Fruit fly (Drosophila melanogaster) whole organism, embryonic: ENCODE measurements around the gene flr.

Experiments used
- Aef1 ChIP-seq: fragments of 200-800 bp; sonication (Bioruptor generic); IDR thresholded peaks from 3 replicates; pipeline ENCODE4 v1.3.6; 2022; ENCODE audit warnings: missing biosample characterization, missing genetic modification characterization
- CG11504 ChIP-seq: fragments of 200-800 bp; sonication (Bioruptor generic); optimal IDR thresholded peaks from 3 replicates; lab custom pipeline; 2019; ENCODE audit warnings: missing biosample characterization, mild to moderate bottlenecking, missing genetic modification characterization, moderate library complexity
- CG11696 ChIP-seq: fragments of 200-800 bp; sonication (Bioruptor generic); IDR thresholded peaks from 2 replicates; pipeline ENCODE4 v1.3.6; 2022; ENCODE audit warnings: missing biosample characterization, missing genetic modification characterization
- CG15073 ChIP-seq: fragments of 200-800 bp; sonication (Bioruptor generic); optimal IDR thresholded peaks from 2 replicates; lab custom pipeline; 2016; ENCODE audit warnings: missing biosample characterization, missing genetic modification characterization
- CG15269 ChIP-seq: fragments of 200-800 bp; sonication (Bioruptor generic); optimal IDR thresholded peaks from 2 replicates; lab custom pipeline; 2018; ENCODE audit warnings: missing biosample characterization, mild to moderate bottlenecking, missing genetic modification characterization, moderate library complexity
- CG18599 ChIP-seq: fragments of 200-800 bp; sonication (Bioruptor generic); optimal IDR thresholded peaks from 3 replicates; lab custom pipeline; 2017; ENCODE audit warnings: missing biosample characterization, missing genetic modification characterization, mild to moderate bottlenecking, moderate library complexity, missing genetic modification reagents
- CG2678 ChIP-seq: fragments of 200-800 bp; sonication (Bioruptor generic); optimal IDR thresholded peaks from 3 replicates; lab custom pipeline; 2019; ENCODE audit warnings: missing biosample characterization, mild to moderate bottlenecking, missing genetic modification characterization, moderate library complexity
- CG3847 ChIP-seq: fragments of 200-800 bp; sonication (Bioruptor generic); IDR thresholded peaks from 2 replicates; pipeline ENCODE4 v1.3.6; 2022; ENCODE audit warnings: missing biosample characterization, missing genetic modification characterization
- CG3995 ChIP-seq: fragments of 200-800 bp; sonication (Bioruptor generic); optimal IDR thresholded peaks from 3 replicates; lab custom pipeline; 2016; ENCODE audit warnings: missing biosample characterization, missing genetic modification characterization
- CG4424 ChIP-seq: fragments of 200-800 bp; sonication (Bioruptor generic); optimal IDR thresholded peaks from 3 replicates; lab custom pipeline; 2016; ENCODE audit warnings: missing biosample characterization, missing genetic modification characterization
- CG5180 ChIP-seq: fragments of 200-800 bp; sonication (Bioruptor generic); optimal IDR thresholded peaks from 3 replicates; lab custom pipeline; 2017; ENCODE audit warnings: missing biosample characterization, missing genetic modification characterization, mild to moderate bottlenecking, moderate library complexity, missing genetic modification reagents
- CG7839 ChIP-seq: fragments of 200-800 bp; sonication (Bioruptor generic); optimal IDR thresholded peaks from 3 replicates; lab custom pipeline; 2018; ENCODE audit warnings: missing biosample characterization, mild to moderate bottlenecking, missing genetic modification characterization, moderate library complexity
- CG7987 ChIP-seq: fragments of 200-800 bp; sonication (Bioruptor generic); optimal IDR thresholded peaks from 2 replicates; lab custom pipeline; 2018; ENCODE audit warnings: missing biosample characterization, mild to moderate bottlenecking, missing genetic modification characterization, moderate library complexity
- CoRest ChIP-seq: fragments of 200-800 bp; sonication (Bioruptor generic); optimal IDR thresholded peaks from 3 replicates; lab custom pipeline; 2018; ENCODE audit warnings: missing biosample characterization, mild to moderate bottlenecking, missing genetic modification characterization, moderate library complexity
- D19A ChIP-seq: fragments of 200-800 bp; optimal IDR thresholded peaks from 3 replicates; lab custom pipeline; 2019; ENCODE audit warnings: missing biosample characterization, mild to moderate bottlenecking, missing genetic modification characterization, moderate library complexity
- Hr51 ChIP-seq, 2 experiments: fragments of 200-800 bp; sonication (Bioruptor generic); optimal IDR thresholded peaks; 2 replicates in 1 of 2; 3 replicates in 1 of 2; lab custom pipeline; 2016 to 2018; ENCODE audit warnings: missing biosample characterization in 2 of 2, missing genetic modification characterization in 2 of 2, mild to moderate bottlenecking in 1 of 2, moderate library complexity in 1 of 2
- Hsf ChIP-seq: fragments of 200-800 bp; sonication (Bioruptor generic); optimal IDR thresholded peaks from 3 replicates; lab custom pipeline; 2016; ENCODE audit warnings: missing biosample characterization, missing genetic modification characterization
- Med ChIP-seq: fragments of 200-800 bp; sonication (Bioruptor generic); peaks from one replicate; lab custom pipeline; 2016; ENCODE audit warnings: missing biosample characterization, missing genetic modification characterization, mild to moderate bottlenecking, inconsistent platforms, moderate library complexity
- Oli ChIP-seq: fragments of 200-800 bp; sonication (Bioruptor generic); optimal IDR thresholded peaks from 2 replicates; lab custom pipeline; 2018; ENCODE audit warnings: missing biosample characterization, mild to moderate bottlenecking, missing genetic modification characterization, moderate library complexity
- Pdp1 ChIP-seq, 2 experiments: fragments of 200-800 bp; sonication (Bioruptor generic); optimal IDR thresholded peaks; 3 replicates each; lab custom pipeline; 2016; ENCODE audit warnings: missing biosample characterization in 2 of 2, missing genetic modification characterization in 2 of 2, mild to moderate bottlenecking in 1 of 2, moderate library complexity in 1 of 2
- Sox102F ChIP-seq: fragments of 200-800 bp; sonication (Bioruptor generic); optimal IDR thresholded peaks from 2 replicates; lab custom pipeline; 2018; ENCODE audit warnings: missing biosample characterization, mild to moderate bottlenecking, missing genetic modification characterization, moderate library complexity
- Xbp1 ChIP-seq: fragments of 200-800 bp; sonication (Bioruptor generic); optimal IDR thresholded peaks from 3 replicates; lab custom pipeline; 2016; ENCODE audit warnings: missing biosample characterization, mild to moderate bottlenecking, missing genetic modification characterization
- amos ChIP-seq: fragments of 200-800 bp; sonication (Bioruptor generic); IDR thresholded peaks from 2 replicates; pipeline ENCODE4 v1.3.6; 2022; ENCODE audit warnings: missing biosample characterization, missing genetic modification characterization; ENCODE audit not compliant: partially characterized antibody
- ase ChIP-seq: fragments of 200-800 bp; sonication (Bioruptor generic); IDR thresholded peaks from 3 replicates; pipeline ENCODE4 v1.3.6; 2022; ENCODE audit warnings: missing biosample characterization, missing genetic modification characterization
- ato ChIP-seq: fragments of 200-800 bp; sonication (Bioruptor generic); IDR thresholded peaks from 2 replicates; pipeline ENCODE4 v1.3.6; 2022; ENCODE audit warnings: missing biosample characterization, missing genetic modification characterization; ENCODE audit not compliant: partially characterized antibody
- bab2 ChIP-seq: fragments of 200-800 bp; sonication (Bioruptor generic); optimal IDR thresholded peaks from 2 replicates; lab custom pipeline; 2016; ENCODE audit warnings: missing biosample characterization, missing genetic modification characterization
- crol ChIP-seq: fragments of 200-800 bp; sonication (Bioruptor generic); IDR thresholded peaks from 2 replicates; pipeline ENCODE4 v1.3.6; 2022; ENCODE audit warnings: missing biosample characterization, missing genetic modification characterization
- dmrt99B ChIP-seq: fragments of 200-800 bp; sonication (Bioruptor generic); optimal IDR thresholded peaks from 2 replicates; lab custom pipeline; 2018; ENCODE audit warnings: missing biosample characterization, mild to moderate bottlenecking, missing genetic modification characterization, moderate library complexity
- gce ChIP-seq: fragments of 200-800 bp; sonication (Bioruptor generic); IDR thresholded peaks from 3 replicates; pipeline ENCODE4 v1.3.6; 2022; ENCODE audit warnings: missing biosample characterization, missing genetic modification characterization
- grau ChIP-seq: fragments of 200-800 bp; optimal IDR thresholded peaks from 3 replicates; lab custom pipeline; 2019; ENCODE audit warnings: missing biosample characterization, mild to moderate bottlenecking, missing genetic modification characterization, moderate library complexity
- hkb ChIP-seq, 2 experiments: fragments of 200-800 bp in 1 of 2; fragments of >200 bp in 1 of 2; sonication (Bioruptor generic) in 1 of 2; IDR thresholded peaks in 1 of 2; optimal IDR thresholded peaks in 1 of 2; 2 replicates each; pipeline versions ENCODE4 v1.3.6 to Lab custom; 2017 to 2022; ENCODE audit warnings: missing biosample characterization in 1 of 2, missing genetic modification characterization in 1 of 2
- insv ChIP-seq, 2 experiments: fragments of 200-800 bp; sonication (Bioruptor generic); optimal IDR thresholded peaks; 3 replicates each; lab custom pipeline; 2016 to 2018; ENCODE audit warnings: missing biosample characterization in 2 of 2, missing genetic modification characterization in 2 of 2
- row ChIP-seq: fragments of 200-800 bp; sonication (Bioruptor generic); IDR thresholded peaks from 3 replicates; pipeline ENCODE4 v1.3.6; 2022; ENCODE audit warnings: missing biosample characterization, missing genetic modification characterization
- slou ChIP-seq: fragments of 200-800 bp; sonication (Bioruptor generic); optimal IDR thresholded peaks from 3 replicates; lab custom pipeline; 2016; ENCODE audit warnings: missing biosample characterization, missing genetic modification characterization
- tup ChIP-seq: fragments of 200-800 bp; sonication (Bioruptor generic); optimal IDR thresholded peaks from 2 replicates; lab custom pipeline; 2016; ENCODE audit warnings: missing biosample characterization, mild to moderate bottlenecking, missing genetic modification characterization, moderate library complexity
- zen2 ChIP-seq: fragments of 200-800 bp; sonication (Bioruptor generic); IDR thresholded peaks from 3 replicates; pipeline ENCODE4 v1.3.6; 2022; ENCODE audit warnings: missing biosample characterization, missing genetic modification characterization; ENCODE audit not compliant: partially characterized antibody
- zfh1 ChIP-seq: fragments of 200-800 bp; sonication (Bioruptor generic); IDR thresholded peaks from 3 replicates; pipeline ENCODE4 v1.3.6; 2022; ENCODE audit warnings: missing biosample characterization, missing genetic modification characterization

Gene flr

DNA sequence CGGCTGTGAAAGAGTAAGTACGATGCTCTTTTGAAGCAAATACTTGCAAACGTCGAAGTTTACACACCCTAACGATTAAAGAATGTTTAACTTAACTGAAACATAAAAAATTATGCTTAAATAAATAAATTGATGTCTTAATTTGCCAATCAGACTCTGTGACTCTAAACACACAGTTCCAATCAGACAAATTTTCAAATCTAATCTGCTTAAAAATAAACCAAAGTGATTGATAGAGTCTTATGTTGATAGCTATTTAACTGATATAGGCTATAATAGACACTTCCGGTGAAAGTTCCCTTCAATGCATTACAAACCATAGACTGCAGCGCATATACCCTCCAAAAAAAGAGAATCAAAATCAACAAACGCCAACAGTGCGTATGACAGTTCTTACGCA is 38.9 kb downstream of the flr start:
- TF ChIP-seq CG3847 (GFP tag; lab: Robert Waterston, UW), result no peak
- peak; percentile 24; the same call in 1 of the 3 replicates for TF ChIP-seq row (GFP tag; lab: Robert Waterston, UW)
- TF ChIP-seq CG2678 (tag; lab: Kevin White, UChicago), result peak; percentile 38
- peak; percentile 0 for TF ChIP-seq CG4424 (GFP tag; lab: Kevin White, UChicago)
- TF ChIP-seq CG5180 (GFP tag; lab: Kevin White, UChicago), result no peak
- TF ChIP-seq Hsf, result peak; percentile 10
- no peak for TF ChIP-seq slou (GFP tag; lab: Kevin White, UChicago)
- TF ChIP-seq Sox102F (GFP tag; lab: Kevin White, UChicago), result peak; percentile 34
- TF ChIP-seq Xbp1 (GFP tag; lab: Kevin White, UChicago), result peak; percentile 1
- TF ChIP-seq CG7839, result peak; percentile 33
- peak; percentile 6 for TF ChIP-seq CoRest
- no peak for TF ChIP-seq hkb (optimal IDR thresholded peaks at IDR 0.05; lab: Kevin White, UChicago)
- TF ChIP-seq hkb (GFP tag; IDR thresholded peaks at IDR 0.05; lab: Robert Waterston, UW), result 0 out of 2 replicates have a peak, but pooled peaks have one; percentile 20
- TF ChIP-seq dmrt99B (tag; lab: Kevin White, UChicago), result peak; percentile 42
- peak; percentile 31 for TF ChIP-seq CG15269 (tag; lab: Kevin White, UChicago)
- TF ChIP-seq insv (GFP tag; optimal IDR thresholded peaks at IDR 0.05; lab: Kevin White, UChicago), result peak; percentile 4 to 90
- peak; percentile 22 for TF ChIP-seq Oli (tag; lab: Kevin White, UChicago)
- TF ChIP-seq Pdp1 (GFP tag; optimal IDR thresholded peaks at IDR 0.05; lab: Kevin White, UChicago), result peak in 1 of 2 experiments; percentile 81
- peak; percentile 45 for TF ChIP-seq CG11504 (tag; lab: Kevin White, UChicago)
- no peak for TF ChIP-seq bab2 (GFP tag; lab: Kevin White, UChicago)
- no peak for TF ChIP-seq CG7987
- peak; percentile 15 for TF ChIP-seq CG18599 (GFP tag; lab: Kevin White, UChicago)
- TF ChIP-seq Hr51 (GFP tag; optimal IDR thresholded peaks at IDR 0.05; lab: Kevin White, UChicago), result peak in 1 of 2 experiments; percentile 33
- peak; percentile 70 for TF ChIP-seq Med (GFP tag; lab: Kevin White, UChicago)
- peak; percentile 81 for TF ChIP-seq D19A
- TF ChIP-seq grau, result peak; percentile 5

DNA sequence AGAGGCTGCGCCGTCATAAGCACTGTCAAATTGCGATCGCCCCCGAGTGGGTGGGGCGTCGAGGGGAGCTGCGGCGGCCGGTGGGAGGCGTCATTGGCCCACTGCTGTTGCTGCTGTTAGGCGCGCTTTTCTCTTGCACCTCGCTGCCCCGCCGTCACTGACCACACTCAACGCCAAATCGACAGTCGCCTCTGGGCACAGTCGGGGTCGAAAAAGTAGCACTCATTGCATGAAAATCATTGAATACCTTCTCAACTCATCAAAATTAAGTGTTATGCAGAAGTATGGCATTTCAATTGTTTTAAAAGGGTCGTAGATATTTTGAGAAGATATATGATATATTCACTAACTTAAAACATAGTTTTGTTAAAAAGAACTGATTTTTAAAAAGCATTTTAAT is 39.6 kb downstream of the flr start:
- 0 out of 3 replicates have a peak, but pooled peaks have one; percentile 34 for TF ChIP-seq gce (GFP tag; lab: Robert Waterston, UW)
- no peak for TF ChIP-seq ato
- 0 out of 3 replicates have a peak, but pooled peaks have one; percentile 5 for TF ChIP-seq ase (GFP tag; lab: Robert Waterston, UW)
- TF ChIP-seq Aef1, result 0 out of 3 replicates have a peak, but pooled peaks have one; percentile 9
- TF ChIP-seq amos (GFP tag; lab: Robert Waterston, UW), result no peak
- peak; percentile 68; the same call in 1 of the 2 replicates for TF ChIP-seq crol
- TF ChIP-seq Med (GFP tag; lab: Kevin White, UChicago), result peak; percentile 49
- peak; percentile 52; the same call in 1 of the 2 replicates for TF ChIP-seq CG11696 (GFP tag; lab: Robert Waterston, UW)
- TF ChIP-seq CG15073 (GFP tag; lab: Kevin White, UChicago), result peak; percentile 90
- no peak for TF ChIP-seq CG3995 (GFP tag; lab: Kevin White, UChicago)
- 0 out of 3 replicates have a peak, but pooled peaks have one; percentile 14 for TF ChIP-seq zen2 (GFP tag; lab: Robert Waterston, UW)
- 0 out of 3 replicates have a peak, but pooled peaks have one; percentile 7 for TF ChIP-seq zfh1 (GFP tag; lab: Robert Waterston, UW)
- TF ChIP-seq tup (GFP tag; lab: Kevin White, UChicago), result no peak
- TF ChIP-seq, all 482 proteins: peak for 9
